Fruit fly (Drosophila melanogaster): ENCODE data around the gene mtSSB.

mtSSB gene

dm6 chr3R:16235941-16236712 is 31.1 kb upstream of the mtSSB start (continued):
- TF ChIP-seq Jarid2 (GFP tag; optimal IDR thresholded peaks at IDR 0.05) (peak; percentile 64), mam (GFP tag; optimal IDR thresholded peaks at IDR 0.05) (peak; percentile 49), Usf (GFP tag; optimal IDR thresholded peaks at IDR 0.05) (peak; percentile 97), CG3281 (GFP tag; optimal IDR thresholded peaks at IDR 0.05) (peak; percentile 95)

dm6 chr3R:16235215-16235937 is 30.3 kb upstream of the mtSSB start:
- TF ChIP-seq en (GFP tag; optimal IDR thresholded peaks at IDR 0.05) (no peak), Mes4 (GFP tag; optimal IDR thresholded peaks at IDR 0.05) (no peak), NC2β (GFP tag; optimal IDR thresholded peaks at IDR 0.05) (peak; percentile 35), CG2712 (tag; optimal IDR thresholded peaks at IDR 0.05) (no peak), zf30C (GFP tag; optimal IDR thresholded peaks at IDR 0.05) (peak; percentile 2), CG12155 (GFP tag; optimal IDR thresholded peaks at IDR 0.05) (no peak), kay (GFP tag; optimal IDR thresholded peaks at IDR 0.05) (peak; percentile 49), ranshi (GFP tag; IDR thresholded peaks at IDR 0.05) (no peak), wek (GFP tag; optimal IDR thresholded peaks at IDR 0.05) (no peak), CG34224 (GFP tag; IDR thresholded peaks at IDR 0.05; ENCODE audit: partially characterized antibody) (no peak), lmd (GFP tag; IDR thresholded peaks at IDR 0.05) (no peak), CG13287 (GFP tag; IDR thresholded peaks at IDR 0.05; ENCODE audit: partially characterized antibody) (no peak), CG12299 (tag; optimal IDR thresholded peaks at IDR 0.05) (peak; percentile 30), sug (tag; optimal IDR thresholded peaks at IDR 0.05) (peak; percentile 87), CG7372 (GFP tag; IDR thresholded peaks at IDR 0.05) (no peak), Ets65A (GFP tag) (peak; percentile 75), CG32767 (GFP tag; IDR thresholded peaks at IDR 0.05) (no peak), CG7987 (GFP tag; optimal IDR thresholded peaks at IDR 0.05) (peak; percentile 26), wdn (GFP tag; IDR thresholded peaks at IDR 0.05) (no peak), CG7963 (GFP tag; IDR thresholded peaks at IDR 0.05; ENCODE audit: partially characterized antibody) (no peak), Jarid2 (GFP tag; optimal IDR thresholded peaks at IDR 0.05) (no peak), CG18476 (GFP tag; optimal IDR thresholded peaks at IDR 0.05) (no peak), CG14860 (GFP tag; IDR thresholded peaks at IDR 0.05; ENCODE audit: partially characterized antibody) (no peak), PHDP (tag; optimal IDR thresholded peaks at IDR 0.05) (no peak), hth (optimal IDR thresholded peaks at IDR 0.05) (no peak), CG31441 (GFP tag; IDR thresholded peaks at IDR 0.05) (no peak), CG3163 (GFP tag; optimal IDR thresholded peaks at IDR 0.05) (peak; percentile 60), CG1024 (GFP tag; IDR thresholded peaks at IDR 0.05) (no peak), gro (GFP tag; optimal IDR thresholded peaks at IDR 0.05) (peak; percentile 90), CG10979 (tag; optimal IDR thresholded peaks at IDR 0.05) (no peak), al (GFP tag; IDR thresholded peaks at IDR 0.05) (no peak), Kr (GFP tag; optimal IDR thresholded peaks at IDR 0.05) (no peak), Taf1 (GFP tag; IDR thresholded peaks at IDR 0.05) (no peak), lilli (GFP tag; optimal IDR thresholded peaks at IDR 0.05) (peak; percentile 48), Sry-δ (GFP tag; optimal IDR thresholded peaks at IDR 0.05) (no peak), nerfin-1 (tag; optimal IDR thresholded peaks at IDR 0.05) (peak; percentile 47), sqz (GFP tag; optimal IDR thresholded peaks at IDR 0.05) (peak; percentile 99), fd102C (GFP tag; optimal IDR thresholded peaks at IDR 0.05) (no peak), Deaf1 (tag; optimal IDR thresholded peaks at IDR 0.05) (peak; percentile 99), zfh2 (GFP tag; optimal IDR thresholded peaks at IDR 0.05) (no peak), MESR4 (GFP tag; optimal IDR thresholded peaks at IDR 0.05) (no peak), eve (GFP tag; optimal IDR thresholded peaks at IDR 0.05) (no peak), Hr3 (GFP tag; optimal IDR thresholded peaks at IDR 0.05) (no peak), NC2α (GFP tag; optimal IDR thresholded peaks at IDR 0.05) (peak; percentile 47)

All from whole organism, embryonic.